Fruit fly (Drosophila melanogaster) whole organism, wandering third instar larva: ENCODE data around the gene Sfp24Bb.

Experiments used
- Abd-B ChIP-seq: fragments of >200 bp; optimal IDR thresholded peaks from 2 replicates; lab custom pipeline; 2017; ENCODE audit warnings: missing biosample characterization, missing genetic modification characterization
- CrebA ChIP-seq: fragments of 200-800 bp; sonication (Bioruptor generic); optimal IDR thresholded peaks from 2 replicates; lab custom pipeline; 2016; ENCODE audit warnings: missing biosample characterization, mild to moderate bottlenecking, missing genetic modification characterization, borderline replicate concordance
- Dfd ChIP-seq: fragments of >200 bp; optimal IDR thresholded peaks from 2 replicates; lab custom pipeline; 2017; ENCODE audit warnings: missing biosample characterization, missing genetic modification characterization
- Dif ChIP-seq: fragments of 200-275, 200-300 bp; sonication (Bioruptor generic); optimal IDR thresholded peaks from 2 replicates; lab custom pipeline; 2018; ENCODE audit warnings: missing biosample characterization, missing genetic modification characterization; ENCODE audit not compliant: partially characterized antibody
- GATAd ChIP-seq: sonication (Bioruptor generic); optimal IDR thresholded peaks from 2 replicates; lab custom pipeline; 2016; ENCODE audit warnings: missing biosample characterization, missing genetic modification characterization
- HLH106 ChIP-seq: fragments of 200-800 bp; optimal IDR thresholded peaks from 3 replicates; lab custom pipeline; 2019; ENCODE audit warnings: missing biosample characterization, mild to moderate bottlenecking, missing genetic modification characterization, moderate library complexity
- Hnf4 ChIP-seq: fragments of 200-800 bp; sonication (Bioruptor generic); optimal IDR thresholded peaks from 2 replicates; lab custom pipeline; 2016; ENCODE audit warnings: missing biosample characterization, mild to moderate bottlenecking, missing genetic modification characterization
- Hr78 ChIP-seq: fragments of >200 bp; optimal IDR thresholded peaks from 2 replicates; lab custom pipeline; 2017; ENCODE audit warnings: missing biosample characterization, missing genetic modification characterization
- Hr83 ChIP-seq: fragments of 200-300 bp; sonication (Bioruptor generic); optimal IDR thresholded peaks from 2 replicates; lab custom pipeline; 2016; ENCODE audit warnings: missing biosample characterization, mild to moderate bottlenecking, missing genetic modification characterization, moderate library complexity; ENCODE audit not compliant: poor library complexity, severe bottlenecking
- Mio ChIP-seq: sonication (Bioruptor generic); optimal IDR thresholded peaks from 2 replicates; lab custom pipeline; 2016; ENCODE audit warnings: missing biosample characterization, missing genetic modification characterization
- Myc ChIP-seq: fragments of >200 bp; optimal IDR thresholded peaks from 2 replicates; lab custom pipeline; 2017
- N ChIP-seq: fragments of >200 bp; optimal IDR thresholded peaks from 2 replicates; lab custom pipeline; 2018; ENCODE audit warnings: missing biosample characterization, missing external identifiers, missing genetic modification characterization
- OdsH ChIP-seq: fragments of 200-800 bp; sonication (Bioruptor generic); optimal IDR thresholded peaks from 2 replicates; lab custom pipeline; 2016; ENCODE audit warnings: missing biosample characterization, mild to moderate bottlenecking, missing genetic modification characterization
- Rel ChIP-seq, 2 experiments: fragments of 200-800 bp; sonication (Bioruptor generic) in 1 of 2; optimal IDR thresholded peaks; 2 replicates in 1 of 2; 3 replicates in 1 of 2; lab custom pipeline; 2016 to 2019; ENCODE audit warnings: mild to moderate bottlenecking in 2 of 2, missing biosample characterization in 2 of 2, missing genetic modification characterization in 2 of 2, moderate library complexity in 1 of 2
- Sp1 ChIP-seq: fragments of 200-800 bp; sonication (Bioruptor generic); optimal IDR thresholded peaks from 3 replicates; lab custom pipeline; 2019; ENCODE audit warnings: missing biosample characterization, mild to moderate bottlenecking, missing genetic modification characterization, moderate library complexity
- Vsx2 ChIP-seq: fragments of 200-300, 225-300 bp; sonication (Bioruptor generic); optimal IDR thresholded peaks from 2 replicates; lab custom pipeline; 2018; ENCODE audit warnings: missing biosample characterization, missing genetic modification characterization; ENCODE audit not compliant: partially characterized antibody
- dl ChIP-seq, 2 experiments: fragments of 175-275, 200-275 bp in 1 of 2; fragments of 200-275 bp in 1 of 2; sonication (Bioruptor generic); optimal IDR thresholded peaks; lab custom pipeline; 2018; ENCODE audit warnings: mild to moderate bottlenecking in 2 of 2, missing biosample characterization in 2 of 2, missing genetic modification characterization in 2 of 2, moderate library complexity in 2 of 2; ENCODE audit not compliant: partially characterized antibody in 2 of 2, insufficient read depth in 1 of 2
- dmrt93B ChIP-seq: fragments of 200-800 bp; sonication (Bioruptor generic); optimal IDR thresholded peaks from 2 replicates; lab custom pipeline; 2018; ENCODE audit warnings: missing biosample characterization, mild to moderate bottlenecking, missing genetic modification characterization
- dsf ChIP-seq: sonication (Bioruptor generic); optimal IDR thresholded peaks from 2 replicates; lab custom pipeline; 2016; ENCODE audit warnings: missing biosample characterization, missing genetic modification characterization, borderline replicate concordance
- foxo ChIP-seq, 2 experiments: fragments of 200-800 bp; sonication (Bioruptor generic); optimal IDR thresholded peaks; 2 replicates in 1 of 2; 3 replicates in 1 of 2; lab custom pipeline; 2016 to 2017; ENCODE audit warnings: missing biosample characterization in 2 of 2, missing genetic modification characterization in 2 of 2
- fru ChIP-seq: fragments of 200-800 bp; sonication (Bioruptor generic); optimal IDR thresholded peaks from 3 replicates; lab custom pipeline; 2016; ENCODE audit warnings: missing biosample characterization, mild to moderate bottlenecking, missing genetic modification characterization
- jim ChIP-seq: fragments of 175-275, 200-325 bp; sonication (Bioruptor generic); optimal IDR thresholded peaks from 2 replicates; lab custom pipeline; 2016; ENCODE audit warnings: missing biosample characterization, mild to moderate bottlenecking, missing genetic modification characterization
- pan ChIP-seq: fragments of >200 bp; optimal IDR thresholded peaks from 2 replicates; lab custom pipeline; 2017
- rgr ChIP-seq: fragments of 200-800 bp; sonication (Bioruptor generic); optimal IDR thresholded peaks from 3 replicates; lab custom pipeline; 2016; ENCODE audit warnings: missing biosample characterization, mild to moderate bottlenecking, missing genetic modification characterization
- sage ChIP-seq: fragments of 200-800 bp; sonication (Bioruptor generic); optimal IDR thresholded peaks from 2 replicates; lab custom pipeline; 2016; ENCODE audit warnings: missing biosample characterization, mild to moderate bottlenecking, missing genetic modification characterization
- sv ChIP-seq: fragments of 200-800 bp; sonication (Bioruptor generic); optimal IDR thresholded peaks from 3 replicates; lab custom pipeline; 2016; ENCODE audit warnings: missing biosample characterization, missing genetic modification characterization

Gene Sfp24Bb

dm6 chr2L:3628819-3629218, 40.8 kb downstream of the Sfp24Bb start:
- TF ChIP-seq pan (lab: Kevin White, UChicago) (no peak), fru (GFP tag; lab: Kevin White, UChicago) (no peak), foxo (GFP tag; optimal IDR thresholded peaks at IDR 0.05; lab: Kevin White, UChicago) (no peak), GATAd (GFP tag; lab: Kevin White, UChicago) (no peak), sv (GFP tag; lab: Kevin White, UChicago) (no peak), Dif (GFP tag; lab: Kevin White, UChicago) (no peak), CrebA (GFP tag; lab: Kevin White, UChicago) (no peak), dmrt93B (GFP tag; lab: Kevin White, UChicago) (no peak), Sp1 (no peak), Myc (lab: Kevin White, UChicago) (no peak), Rel (GFP tag; optimal IDR thresholded peaks at IDR 0.05; lab: Kevin White, UChicago) (no peak), Rel (tag; optimal IDR thresholded peaks at IDR 0.05; lab: Kevin White, UChicago) (no peak), Mio (no peak), Hnf4 (GFP tag; lab: Kevin White, UChicago) (no peak), jim (GFP tag; lab: Kevin White, UChicago) (no peak)

dm6 chr2L:3624784-3625183, 44.8 kb downstream of the Sfp24Bb start:
- TF ChIP-seq Vsx2 (no peak), foxo (GFP tag; optimal IDR thresholded peaks at IDR 0.05; lab: Kevin White, UChicago) (no peak), Abd-B (GFP tag; lab: Kevin White, UChicago) (no peak), CrebA (GFP tag; lab: Kevin White, UChicago) (no peak), dmrt93B (GFP tag; lab: Kevin White, UChicago) (no peak), sv (GFP tag; lab: Kevin White, UChicago) (no peak), dl (GFP tag; optimal IDR thresholded peaks at IDR 0.05; lab: Kevin White, UChicago; ENCODE audit: insufficient read depth in 1 of 2, partially characterized antibody in 2 of 2) (no peak), Mio (no peak), fru (GFP tag; lab: Kevin White, UChicago) (no peak), dsf (GFP tag; lab: Kevin White, UChicago) (no peak)

- TF ChIP-seq OdsH (no peak), HLH106 (tag; lab: Kevin White, UChicago) (no peak), N (GFP tag; lab: Kevin White, UChicago) (no peak), pan (lab: Kevin White, UChicago) (no peak), Hr83 (GFP tag; lab: Kevin White, UChicago) (no peak), Hr78 (GFP tag; lab: Kevin White, UChicago) (no peak), jim (GFP tag; lab: Kevin White, UChicago) (no peak), sage (GFP tag; lab: Kevin White, UChicago) (no peak), Mio (no peak), rgr (GFP tag; lab: Kevin White, UChicago) (no peak), Dfd (GFP tag; lab: Kevin White, UChicago) (no peak), dmrt93B (GFP tag; lab: Kevin White, UChicago) (no peak), CrebA (GFP tag; lab: Kevin White, UChicago) (no peak), foxo (GFP tag; optimal IDR thresholded peaks at IDR 0.05; lab: Kevin White, UChicago) (no peak), dsf (GFP tag; lab: Kevin White, UChicago) (no peak), Dif (GFP tag; lab: Kevin White, UChicago) (no peak), Vsx2 (no peak)
Measured at dm6 chr2L:3621604-3622003, 48.0 kb downstream of the Sfp24Bb start, which contains the start of gene CG15418. CG15418 (minus strand) TSS chr2L:3621704.
